Worm (Caenorhabditis elegans) whole organism, late embryonic: ENCODE measurements around the gene mfsd-8.
A peak's percentile ranks its signal among the peaks of the same experiment; 100 is the strongest.

Experiments
- C38D4.7 ChIP-seq: fragments of 200-800 bp; sonication (Bioruptor generic); optimal IDR thresholded peaks from 2 replicates; lab custom pipeline; 2018; ENCODE audit warnings: mild to moderate bottlenecking, missing genetic modification characterization, moderate library complexity, missing compliant biosample characterization
- K09A11.1 ChIP-seq: sonication (generic microtip); optimal IDR thresholded peaks from 2 replicates; lab custom pipeline; 2017; ENCODE audit warnings: antibody characterized with exemption, mild to moderate bottlenecking, missing genetic modification characterization, missing compliant biosample characterization; ENCODE audit not compliant: insufficient read depth
- T23F11.4 ChIP-seq: fragments of 200-800 bp; sonication (Bioruptor generic); optimal IDR thresholded peaks from 2 replicates; lab custom pipeline; 2018; ENCODE audit warnings: mild to moderate bottlenecking, missing genetic modification characterization, missing compliant biosample characterization
- Y22D7AL.16 ChIP-seq: sonication (generic microtip); optimal IDR thresholded peaks from 2 replicates; lab custom pipeline; 2016; ENCODE audit warnings: missing genetic modification characterization, missing compliant biosample characterization
- ceh-14 ChIP-seq: sonication (generic microtip); optimal IDR thresholded peaks from 2 replicates; lab custom pipeline; 2016; ENCODE audit warnings: missing genotype, missing genetic modification characterization, missing compliant biosample characterization
- ceh-18 ChIP-seq: sonication (generic microtip); optimal IDR thresholded peaks from 2 replicates; lab custom pipeline; 2016; ENCODE audit warnings: missing genetic modification characterization, missing compliant biosample characterization
- ceh-22 ChIP-seq: sonication (generic microtip); optimal IDR thresholded peaks from 2 replicates; lab custom pipeline; 2017; ENCODE audit warnings: missing biosample characterization, missing genetic modification characterization
- ceh-24 ChIP-seq: sonication (generic microtip); optimal IDR thresholded peaks from 2 replicates; lab custom pipeline; 2016; ENCODE audit warnings: mild to moderate bottlenecking, missing genetic modification characterization, missing compliant biosample characterization
- ceh-31 ChIP-seq: sonication (generic microtip); optimal IDR thresholded peaks from 2 replicates; lab custom pipeline; 2016; ENCODE audit warnings: missing genetic modification characterization, missing compliant biosample characterization
- ceh-48 ChIP-seq: sonication (generic microtip); optimal IDR thresholded peaks from 2 replicates; lab custom pipeline; 2016; ENCODE audit warnings: missing genetic modification characterization, inconsistent platforms, missing compliant biosample characterization
- ceh-6 ChIP-seq: fragments of 200-800 bp; sonication (Bioruptor generic); optimal IDR thresholded peaks from 2 replicates; lab custom pipeline; 2018; ENCODE audit warnings: mild to moderate bottlenecking, missing genetic modification characterization, missing compliant biosample characterization
- dve-1 ChIP-seq: sonication (generic microtip); optimal IDR thresholded peaks from 2 replicates; lab custom pipeline; 2017; ENCODE audit warnings: antibody characterized with exemption, mild to moderate bottlenecking, missing genetic modification characterization, missing compliant biosample characterization
- elt-2 ChIP-seq: sonication (generic microtip); optimal IDR thresholded peaks from 2 replicates; lab custom pipeline; 2016; ENCODE audit warnings: missing genetic modification reagents, missing genetic modification characterization, missing compliant biosample characterization
- ets-4 ChIP-seq: sonication (generic microtip); optimal IDR thresholded peaks from 2 replicates; lab custom pipeline; 2016; ENCODE audit warnings: missing genetic modification characterization, missing compliant biosample characterization
- fkh-6 ChIP-seq: sonication (generic microtip); optimal IDR thresholded peaks from 2 replicates; lab custom pipeline; 2016; ENCODE audit warnings: missing genetic modification characterization, missing compliant biosample characterization
- gmeb-2 ChIP-seq: sonication (generic microtip); optimal IDR thresholded peaks from 2 replicates; lab custom pipeline; 2016; ENCODE audit warnings: missing genetic modification characterization, inconsistent platforms, missing compliant biosample characterization
- hlh-13 ChIP-seq: fragments of 200-800 bp; sonication (Bioruptor generic); optimal IDR thresholded peaks from 2 replicates; lab custom pipeline; 2018; ENCODE audit warnings: mild to moderate bottlenecking, missing genetic modification characterization, missing compliant biosample characterization
- hlh-15 ChIP-seq: sonication (generic microtip); optimal IDR thresholded peaks from 2 replicates; lab custom pipeline; 2016; ENCODE audit warnings: missing genetic modification characterization, missing compliant biosample characterization
- hlh-6 ChIP-seq: sonication (generic microtip); optimal IDR thresholded peaks from 2 replicates; lab custom pipeline; 2016; ENCODE audit warnings: missing genotype, missing genetic modification characterization, missing compliant biosample characterization
- lim-6 ChIP-seq: sonication (generic microtip); optimal IDR thresholded peaks from 2 replicates; lab custom pipeline; 2016; ENCODE audit warnings: missing genetic modification characterization, missing compliant biosample characterization
- mec-3 ChIP-seq: sonication (generic microtip); optimal IDR thresholded peaks from 2 replicates; lab custom pipeline; 2016; ENCODE audit warnings: borderline replicate concordance, missing genetic modification characterization, missing compliant biosample characterization
- nfya-1 ChIP-seq: sonication (generic microtip); optimal IDR thresholded peaks from 2 replicates; lab custom pipeline; 2017; ENCODE audit warnings: missing genetic modification characterization, mild to moderate bottlenecking, missing compliant biosample characterization, antibody characterized with exemption, moderate library complexity
- nhr-11 ChIP-seq: fragments of 150-350 bp; optimal IDR thresholded peaks from 2 replicates; lab custom pipeline; 2014; ENCODE audit warnings: missing biosample characterization, missing genetic modification characterization
- nhr-232 ChIP-seq: sonication (generic microtip); optimal IDR thresholded peaks from 2 replicates; lab custom pipeline; 2016; ENCODE audit warnings: missing genetic modification characterization, missing compliant biosample characterization
- npax-4 ChIP-seq: sonication (generic microtip); optimal IDR thresholded peaks from 2 replicates; lab custom pipeline; 2016; ENCODE audit warnings: missing genetic modification characterization, missing compliant biosample characterization
- odd-2 ChIP-seq: sonication (generic microtip); optimal IDR thresholded peaks from 2 replicates; lab custom pipeline; 2017; ENCODE audit warnings: antibody characterized with exemption, mild to moderate bottlenecking, missing genetic modification characterization, missing compliant biosample characterization
- pag-3 ChIP-seq: sonication (generic microtip); optimal IDR thresholded peaks from 2 replicates; lab custom pipeline; 2016; ENCODE audit warnings: missing compliant biosample characterization, missing genetic modification characterization, borderline replicate concordance
- pat-9 ChIP-seq: fragments of 200-800 bp; sonication (Bioruptor generic); optimal IDR thresholded peaks from 2 replicates; lab custom pipeline; 2018; ENCODE audit warnings: mild to moderate bottlenecking, missing genetic modification characterization, moderate library complexity, missing compliant biosample characterization
- pha-4 ChIP-seq: fragments of 150-350 bp; optimal IDR thresholded peaks from 2 replicates; lab custom pipeline; 2018; ENCODE audit warnings: missing biosample characterization, missing genetic modification reagents, missing genetic modification characterization
- pqm-1 ChIP-seq: sonication (generic microtip); optimal IDR thresholded peaks from 2 replicates; lab custom pipeline; 2016; ENCODE audit warnings: missing genetic modification characterization, missing compliant biosample characterization
- pros-1 ChIP-seq: fragments of 150-350 bp; optimal IDR thresholded peaks from 2 replicates; lab custom pipeline; 2014; ENCODE audit warnings: missing biosample characterization, missing genetic modification reagents, missing genetic modification characterization
- ref-2 ChIP-seq: sonication (generic microtip); optimal IDR thresholded peaks from 2 replicates; lab custom pipeline; 2016; ENCODE audit warnings: missing genetic modification characterization, missing compliant biosample characterization
- sox-2 ChIP-seq: fragments of 200-800 bp; sonication (Bioruptor generic); IDR thresholded peaks from 2 replicates; pipeline ENCODE4 v1.3.6; 2022; ENCODE audit warnings: missing genetic modification reagents, missing genetic modification characterization, missing compliant biosample characterization
- sox-4 ChIP-seq: sonication (generic microtip); optimal IDR thresholded peaks from 2 replicates; lab custom pipeline; 2017; ENCODE audit warnings: mild to moderate bottlenecking, missing genetic modification characterization, inconsistent platforms, missing compliant biosample characterization
- syd-9 ChIP-seq: sonication (generic microtip); optimal IDR thresholded peaks from 2 replicates; lab custom pipeline; 2016; ENCODE audit warnings: mild to moderate bottlenecking, missing genetic modification characterization, moderate library complexity, missing compliant biosample characterization
- tbx-2 ChIP-seq: sonication (generic microtip); optimal IDR thresholded peaks from 2 replicates; lab custom pipeline; 2016; ENCODE audit warnings: missing genetic modification characterization, missing compliant biosample characterization
- ttx-3 ChIP-seq: sonication (generic microtip); optimal IDR thresholded peaks from 2 replicates; lab custom pipeline; 2016; ENCODE audit warnings: missing genetic modification reagents, missing genetic modification characterization, missing compliant biosample characterization
- unc-42 ChIP-seq: sonication (generic microtip); optimal IDR thresholded peaks from 2 replicates; lab custom pipeline; 2016; ENCODE audit warnings: missing genotype, missing genetic modification characterization, missing compliant biosample characterization
- unc-55 ChIP-seq: sonication (generic microtip); optimal IDR thresholded peaks from 2 replicates; lab custom pipeline; 2017; ENCODE audit warnings: missing biosample characterization, missing genetic modification reagents, missing genetic modification characterization
- zip-5 ChIP-seq: sonication (generic microtip); optimal IDR thresholded peaks from 2 replicates; lab custom pipeline; 2016; ENCODE audit warnings: missing genetic modification characterization, missing compliant biosample characterization

The mfsd-8 gene

ce11 chrIII:3309700-3310099 is 27.6 kb downstream of the mfsd-8 start:
- TF ChIP-seq odd-2 (tag; lab: Kevin White, UChicago) (no peak), ceh-31 (tag; lab: Kevin White, UChicago) (no peak), unc-42 (tag; lab: Kevin White, UChicago) (no peak), npax-4 (tag; lab: Kevin White, UChicago) (no peak), tbx-2 (tag; lab: Kevin White, UChicago) (no peak), Y22D7AL.16 (no peak), ttx-3 (tag; lab: Kevin White, UChicago) (no peak), C38D4.7 (GFP tag; lab: Kevin White, UChicago) (no peak), syd-9 (tag; lab: Kevin White, UChicago) (no peak), gmeb-2 (tag; lab: Kevin White, UChicago) (no peak), nhr-232 (no peak), pat-9 (tag; lab: Kevin White, UChicago) (no peak), zip-5 (tag; lab: Kevin White, UChicago) (no peak), pros-1 (tag; lab: Kevin White, UChicago) (no peak)
- TF ChIP-seq, all 69 proteins: peak for 0

- TF ChIP-seq sox-2 (GFP tag; lab: Robert Waterston, UW): 0 out of 2 replicates have a peak, but pooled peaks have one; percentile 44
- no peak for TF ChIP-seq npax-4 (tag; lab: Kevin White, UChicago)
- TF ChIP-seq K09A11.1: no peak
- no peak for TF ChIP-seq pha-4 (tag; lab: Kevin White, UChicago)
- TF ChIP-seq lim-6 (tag; lab: Kevin White, UChicago): no peak
- TF ChIP-seq ceh-6 (GFP tag; lab: Kevin White, UChicago): no peak
- no peak for TF ChIP-seq T23F11.4
- TF ChIP-seq unc-42 (tag; lab: Kevin White, UChicago): no peak
- TF ChIP-seq zip-5 (tag; lab: Kevin White, UChicago): no peak
- no peak for TF ChIP-seq hlh-15 (tag; lab: Kevin White, UChicago)
- TF ChIP-seq ceh-31 (tag; lab: Kevin White, UChicago): peak; percentile 60
- TF ChIP-seq unc-55: peak; percentile 4
- TF ChIP-seq elt-2 (tag; lab: Kevin White, UChicago): no peak
- peak; percentile 55 for TF ChIP-seq nfya-1
- TF ChIP-seq ceh-22 (tag; lab: Kevin White, UChicago): no peak
- TF ChIP-seq ceh-48 (tag; lab: Kevin White, UChicago): peak; percentile 51
- no peak for TF ChIP-seq pag-3 (tag; lab: Kevin White, UChicago)
- TF ChIP-seq ceh-14 (tag; lab: Kevin White, UChicago): no peak
- no peak for TF ChIP-seq odd-2 (tag; lab: Kevin White, UChicago)
- no peak for TF ChIP-seq ttx-3 (tag; lab: Kevin White, UChicago)
- no peak for TF ChIP-seq ref-2 (tag; lab: Kevin White, UChicago)
- no peak for TF ChIP-seq dve-1
- TF ChIP-seq sox-4 (tag; lab: Kevin White, UChicago): no peak
- TF ChIP-seq pqm-1 (tag; lab: Kevin White, UChicago): no peak
- TF ChIP-seq ceh-24: no peak
- no peak for TF ChIP-seq ets-4
- no peak for TF ChIP-seq fkh-6
Observed at ce11 chrIII:3310876-3311597, 28.9 kb downstream of the mfsd-8 start, which contains the start of gene ral-1. Gene ral-1, plus strand, starts transcription at chrIII:3311310.

- TF ChIP-seq hlh-6 (tag; lab: Kevin White, UChicago): no peak
- no peak for TF ChIP-seq hlh-13 (GFP tag; lab: Kevin White, UChicago)
- TF ChIP-seq ceh-22 (tag; lab: Kevin White, UChicago): no peak
- TF ChIP-seq nhr-11 (tag; lab: Kevin White, UChicago): no peak
- no peak for TF ChIP-seq npax-4 (tag; lab: Kevin White, UChicago)
- no peak for TF ChIP-seq mec-3 (tag; lab: Kevin White, UChicago)
- no peak for TF ChIP-seq pha-4 (tag; lab: Kevin White, UChicago)
- TF ChIP-seq ceh-18 (tag; lab: Kevin White, UChicago): no peak
Observed at ce11 chrIII:3311607-3312006, 29.5 kb downstream of the mfsd-8 start.
